Worm (Caenorhabditis elegans): Measurements from ENCODE around the gene F38E11.6.

DNA sequence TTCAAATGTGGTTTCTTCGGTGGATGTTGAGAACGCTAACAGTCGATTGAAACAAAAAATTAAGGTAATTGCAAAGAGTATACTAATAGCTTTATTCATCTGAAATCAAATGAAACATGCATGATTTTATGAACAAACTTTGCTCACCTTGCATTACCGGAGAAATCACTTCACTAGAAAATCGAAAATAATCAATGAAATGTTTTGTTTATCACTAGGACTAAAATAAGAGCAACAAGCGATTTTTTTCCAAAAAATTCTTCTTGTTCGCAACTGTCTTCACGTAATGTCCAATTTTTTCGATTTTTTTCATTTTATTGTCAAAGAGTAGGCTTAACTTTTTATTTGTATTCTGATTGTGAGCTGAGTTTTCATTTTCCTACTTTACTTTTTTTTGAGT is 44.9 kb downstream of the F38E11.6 start, which contains the start of gene F56D5.9:
- no peak for TF ChIP-seq snpc-4 (GFP tag; optimal IDR thresholded peaks at IDR 0.05)
- TF ChIP-seq snpc-4 (tag; optimal IDR thresholded peaks at IDR 0.05), result no peak
- no peak for TF ChIP-seq nfya-1 (tag; optimal IDR thresholded peaks at IDR 0.05; ENCODE audit: borderline replicate concordance, insufficient read depth)
- TF ChIP-seq snpc-3.4 (tag; optimal IDR thresholded peaks at IDR 0.05), result no peak
- no peak for TF ChIP-seq K11D2.4 (GFP tag; IDR thresholded peaks at IDR 0.05)
- TF ChIP-seq efl-1 (GFP tag; optimal IDR thresholded peaks at IDR 0.05), result no peak
- no peak for TF ChIP-seq ztf-28 (GFP tag; IDR thresholded peaks at IDR 0.05)
- no peak for TF ChIP-seq unc-62 (GFP tag; optimal IDR thresholded peaks at IDR 0.05)

Data from whole organism, young adult.